Fruit fly (Drosophila melanogaster): ENCODE data around the gene Plzf.
A peak's percentile ranks its signal among the peaks of the same experiment; 100 is the strongest.

- TF ChIP-seq CG10348 (GFP tag; IDR thresholded peaks at IDR 0.05) (no peak), EcR (GFP tag; optimal IDR thresholded peaks at IDR 0.05) (peak; percentile 100), CG9948 (tag; optimal IDR thresholded peaks at IDR 0.05) (no peak), CG15710 (tag; optimal IDR thresholded peaks at IDR 0.05) (peak; percentile 30), CG13204 (GFP tag; optimal IDR thresholded peaks at IDR 0.05) (peak; percentile 98)
These were observed 34.9 kb downstream of the Plzf start for dm6 chr2L:12013741-12014393.

All from whole organism, pupa.